Fruit fly (Drosophila melanogaster): ENCODE results near the gene ndl.
A peak's percentile ranks its signal among the peaks of the same experiment; 100 is the strongest.

The ndl gene

DNA sequence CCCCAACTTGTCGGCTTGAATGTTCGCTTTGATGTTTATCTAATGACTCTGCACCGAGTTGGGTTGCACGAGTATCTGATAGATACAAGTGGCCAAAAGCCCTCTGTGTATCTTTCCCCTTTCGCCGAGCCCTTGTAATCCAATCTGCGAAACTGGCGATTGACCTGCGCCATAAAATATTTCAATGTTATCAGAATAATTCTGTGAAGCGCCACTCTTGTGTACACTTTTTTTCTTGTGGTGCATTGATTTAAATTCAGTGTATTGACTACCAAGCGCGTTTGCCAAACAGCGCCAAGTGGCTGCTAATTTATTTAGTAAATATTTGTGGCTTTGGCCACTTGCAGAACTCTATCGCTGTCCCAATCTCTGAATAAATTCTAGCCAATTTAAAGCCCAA, 46.9 kb downstream of the ndl start:
- TF ChIP-seq Drgx (GFP tag; IDR thresholded peaks at IDR 0.05) = no peak
- TF ChIP-seq Med (GFP tag) = peak; percentile 49
- peak; percentile 24 for TF ChIP-seq grn (GFP tag; optimal IDR thresholded peaks at IDR 0.05)
- no peak for TF ChIP-seq CG7963 (GFP tag; IDR thresholded peaks at IDR 0.05; ENCODE audit: partially characterized antibody)
- no peak for TF ChIP-seq CG18599 (GFP tag; optimal IDR thresholded peaks at IDR 0.05)
- no peak for TF ChIP-seq CG10274 (GFP tag; optimal IDR thresholded peaks at IDR 0.05)
- TF ChIP-seq lab (GFP tag; optimal IDR thresholded peaks at IDR 0.05) = no peak
- TF ChIP-seq lbe (GFP tag; optimal IDR thresholded peaks at IDR 0.05) = no peak
- no peak for TF ChIP-seq Hmr (GFP tag; optimal IDR thresholded peaks at IDR 0.05)
- TF ChIP-seq sug (tag; optimal IDR thresholded peaks at IDR 0.05) = peak; percentile 62
- TF ChIP-seq sd (tag; optimal IDR thresholded peaks at IDR 0.05) = peak; percentile 39
- peak; percentile 18 for TF ChIP-seq sens (GFP tag)
- TF ChIP-seq ash1 (GFP tag; optimal IDR thresholded peaks at IDR 0.05) = no peak
- peak in 1 of 2 experiments; percentile 5 for TF ChIP-seq Hr78 (GFP tag; optimal IDR thresholded peaks at IDR 0.05)
- TF ChIP-seq Oaz (GFP tag; IDR thresholded peaks at IDR 0.05) = 0 out of 2 replicates have a peak, but pooled peaks have one; percentile 8
- TF ChIP-seq Neu2 (GFP tag; optimal IDR thresholded peaks at IDR 0.05; ENCODE audit: borderline replicate concordance) = no peak
- no peak for TF ChIP-seq NC2α (GFP tag; optimal IDR thresholded peaks at IDR 0.05)
- no peak for TF ChIP-seq CG31365 (tag; optimal IDR thresholded peaks at IDR 0.05)
- TF ChIP-seq CG8765 (GFP tag; IDR thresholded peaks at IDR 0.05) = no peak
- TF ChIP-seq Ets65A (GFP tag) = peak; percentile 21
- no peak for TF ChIP-seq Mes4 (GFP tag; optimal IDR thresholded peaks at IDR 0.05)
- TF ChIP-seq trh (GFP tag; optimal IDR thresholded peaks at IDR 0.05) = no peak
- peak; percentile 46 for TF ChIP-seq Hey (tag; optimal IDR thresholded peaks at IDR 0.05)
- TF ChIP-seq CG1647 (GFP tag; optimal IDR thresholded peaks at IDR 0.05) = no peak
- TF ChIP-seq CG8359 (GFP tag; optimal IDR thresholded peaks at IDR 0.05; ENCODE audit: borderline replicate concordance) = no peak
- TF ChIP-seq CG13424 (tag; optimal IDR thresholded peaks at IDR 0.05) = no peak
- no peak for TF ChIP-seq Sox100B (GFP tag; optimal IDR thresholded peaks at IDR 0.05)
- no peak for TF ChIP-seq CG1603 (tag; optimal IDR thresholded peaks at IDR 0.05)

DNA sequence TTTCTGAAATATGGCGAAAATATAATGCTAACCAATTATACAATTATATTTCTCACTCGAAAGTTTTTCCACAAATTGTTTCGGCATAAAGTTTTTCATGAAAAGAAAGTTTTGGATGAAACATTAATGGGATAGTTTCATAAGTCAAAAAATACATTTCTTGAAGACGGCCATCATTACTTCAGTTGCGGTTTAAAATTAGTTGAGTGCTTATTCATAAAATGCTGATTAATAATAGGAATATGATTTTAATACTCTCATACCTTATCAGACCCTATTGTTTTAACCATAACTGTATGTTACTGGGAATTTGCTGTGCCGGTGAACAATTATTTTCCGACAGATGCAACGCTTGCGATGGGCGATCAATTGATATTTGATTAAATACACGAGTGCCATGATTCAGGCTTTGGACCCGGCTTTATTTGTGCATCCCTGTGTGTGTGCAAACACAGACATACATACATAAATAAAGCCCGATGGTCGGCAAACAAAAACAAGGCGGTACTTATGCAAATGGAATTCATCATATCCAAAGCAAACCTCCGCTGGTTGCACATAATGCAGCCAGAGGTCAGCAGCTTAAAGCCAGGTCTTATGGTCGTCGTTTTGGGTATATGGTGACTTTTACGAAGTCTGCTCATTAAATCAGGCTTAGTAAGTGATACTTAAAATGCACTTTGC, 49.0 kb downstream of the ndl start:
- peak; percentile 65 for TF ChIP-seq sens (GFP tag)
- TF ChIP-seq corto (GFP tag; optimal IDR thresholded peaks at IDR 0.05) = no peak
- TF ChIP-seq Ets65A (GFP tag) = peak; percentile 37
- TF ChIP-seq Dad (GFP tag; optimal IDR thresholded peaks at IDR 0.05) = no peak
- TF ChIP-seq grau (tag; optimal IDR thresholded peaks at IDR 0.05) = peak; percentile 8
- TF ChIP-seq nmo (GFP tag; optimal IDR thresholded peaks at IDR 0.05) = peak; percentile 6
- TF ChIP-seq D19A (tag; optimal IDR thresholded peaks at IDR 0.05) = no peak
- TF ChIP-seq CG43689 (GFP tag; IDR thresholded peaks at IDR 0.05) = no peak
- peak; percentile 17 for TF ChIP-seq CG11504 (tag; optimal IDR thresholded peaks at IDR 0.05)
- 0 out of 3 replicates have a peak, but pooled peaks have one; percentile 15 for TF ChIP-seq CG17361 (GFP tag; IDR thresholded peaks at IDR 0.05)
- TF ChIP-seq gem (tag; optimal IDR thresholded peaks at IDR 0.05) = peak; percentile 6
- no peak for TF ChIP-seq pan (optimal IDR thresholded peaks at IDR 0.05)
- no peak for TF ChIP-seq pan (GFP tag; optimal IDR thresholded peaks at IDR 0.05 in 1 of 2, IDR thresholded peaks at IDR 0.05 in 1 of 2)
- TF ChIP-seq CG17385 (GFP tag; optimal IDR thresholded peaks at IDR 0.05) = no peak
- TF ChIP-seq Hand (GFP tag; optimal IDR thresholded peaks at IDR 0.05) = no peak
- TF ChIP-seq ken (GFP tag; IDR thresholded peaks at IDR 0.05) = 0 out of 3 replicates have a peak, but pooled peaks have one; percentile 23
- TF ChIP-seq oc (tag; optimal IDR thresholded peaks at IDR 0.05) = peak; percentile 68
- peak in 1 of 2 experiments; percentile 12 for TF ChIP-seq Hr51 (GFP tag; optimal IDR thresholded peaks at IDR 0.05)
- TF ChIP-seq CG2120 (GFP tag; optimal IDR thresholded peaks at IDR 0.05) = peak; percentile 5
- TF ChIP-seq dan (GFP tag; IDR thresholded peaks at IDR 0.05) = no peak
- peak; percentile 28; the same call in 1 of the 2 replicates for TF ChIP-seq vvl (GFP tag; IDR thresholded peaks at IDR 0.05)
- peak; percentile 17 for TF ChIP-seq CG1603 (tag; optimal IDR thresholded peaks at IDR 0.05)
- TF ChIP-seq sim (GFP tag; IDR thresholded peaks at IDR 0.05) = no peak
- TF ChIP-seq Med (GFP tag) = peak; percentile 49

All from whole organism, embryonic.